Fruit fly (Drosophila melanogaster) whole organism, wandering third instar larva: ENCODE data around the gene MsR2.

Experiments
- Abd-B ChIP-seq: fragments of >200 bp; optimal IDR thresholded peaks from 2 replicates; lab custom pipeline; 2017; ENCODE audit warnings: missing biosample characterization, missing genetic modification characterization
- CG32264 ChIP-seq: fragments of 200-800 bp; sonication (Bioruptor generic); optimal IDR thresholded peaks from 2 replicates; lab custom pipeline; 2016; ENCODE audit warnings: missing biosample characterization, missing genetic modification characterization
- CG9705 ChIP-seq: fragments of 200-800 bp; sonication (Bioruptor generic); optimal IDR thresholded peaks from 2 replicates; lab custom pipeline; 2018; ENCODE audit warnings: missing biosample characterization, mild to moderate bottlenecking, missing genetic modification characterization
- CrebA ChIP-seq: fragments of 200-800 bp; sonication (Bioruptor generic); optimal IDR thresholded peaks from 2 replicates; lab custom pipeline; 2016; ENCODE audit warnings: missing biosample characterization, mild to moderate bottlenecking, missing genetic modification characterization, borderline replicate concordance
- Dfd ChIP-seq: fragments of >200 bp; optimal IDR thresholded peaks from 2 replicates; lab custom pipeline; 2017; ENCODE audit warnings: missing biosample characterization, missing genetic modification characterization
- Dif ChIP-seq: fragments of 200-275, 200-300 bp; sonication (Bioruptor generic); optimal IDR thresholded peaks from 2 replicates; lab custom pipeline; 2018; ENCODE audit warnings: missing biosample characterization, missing genetic modification characterization; ENCODE audit not compliant: partially characterized antibody
- GATAd ChIP-seq: sonication (Bioruptor generic); optimal IDR thresholded peaks from 2 replicates; lab custom pipeline; 2016; ENCODE audit warnings: missing biosample characterization, missing genetic modification characterization
- HLH106 ChIP-seq: fragments of 200-800 bp; optimal IDR thresholded peaks from 3 replicates; lab custom pipeline; 2019; ENCODE audit warnings: missing biosample characterization, mild to moderate bottlenecking, missing genetic modification characterization, moderate library complexity
- Hnf4 ChIP-seq: fragments of 200-800 bp; sonication (Bioruptor generic); optimal IDR thresholded peaks from 2 replicates; lab custom pipeline; 2016; ENCODE audit warnings: missing biosample characterization, mild to moderate bottlenecking, missing genetic modification characterization
- Hr78 ChIP-seq: fragments of >200 bp; optimal IDR thresholded peaks from 2 replicates; lab custom pipeline; 2017; ENCODE audit warnings: missing biosample characterization, missing genetic modification characterization
- Hr83 ChIP-seq: fragments of 200-300 bp; sonication (Bioruptor generic); optimal IDR thresholded peaks from 2 replicates; lab custom pipeline; 2016; ENCODE audit warnings: missing biosample characterization, mild to moderate bottlenecking, missing genetic modification characterization, moderate library complexity; ENCODE audit not compliant: poor library complexity, severe bottlenecking
- Jra ChIP-seq: sonication (Bioruptor generic); optimal IDR thresholded peaks from 2 replicates; lab custom pipeline; 2016; ENCODE audit warnings: missing biosample characterization, missing genetic modification characterization
- Mio ChIP-seq: sonication (Bioruptor generic); optimal IDR thresholded peaks from 2 replicates; lab custom pipeline; 2016; ENCODE audit warnings: missing biosample characterization, missing genetic modification characterization
- Myc ChIP-seq: fragments of >200 bp; optimal IDR thresholded peaks from 2 replicates; lab custom pipeline; 2017
- N ChIP-seq: fragments of >200 bp; optimal IDR thresholded peaks from 2 replicates; lab custom pipeline; 2018; ENCODE audit warnings: missing biosample characterization, missing external identifiers, missing genetic modification characterization
- OdsH ChIP-seq: fragments of 200-800 bp; sonication (Bioruptor generic); optimal IDR thresholded peaks from 2 replicates; lab custom pipeline; 2016; ENCODE audit warnings: missing biosample characterization, mild to moderate bottlenecking, missing genetic modification characterization
- Rel ChIP-seq, 2 experiments: fragments of 200-800 bp; sonication (Bioruptor generic) in 1 of 2; optimal IDR thresholded peaks; 2 replicates in 1 of 2; 3 replicates in 1 of 2; lab custom pipeline; 2016 to 2019; ENCODE audit warnings: mild to moderate bottlenecking in 2 of 2, missing biosample characterization in 2 of 2, missing genetic modification characterization in 2 of 2, moderate library complexity in 1 of 2
- Sp1 ChIP-seq: fragments of 200-800 bp; sonication (Bioruptor generic); optimal IDR thresholded peaks from 3 replicates; lab custom pipeline; 2019; ENCODE audit warnings: missing biosample characterization, mild to moderate bottlenecking, missing genetic modification characterization, moderate library complexity
- Vsx2 ChIP-seq: fragments of 200-300, 225-300 bp; sonication (Bioruptor generic); optimal IDR thresholded peaks from 2 replicates; lab custom pipeline; 2018; ENCODE audit warnings: missing biosample characterization, missing genetic modification characterization; ENCODE audit not compliant: partially characterized antibody
- br ChIP-seq: fragments of 200-800 bp; sonication (Bioruptor generic); optimal IDR thresholded peaks from 2 replicates; lab custom pipeline; 2016; ENCODE audit warnings: missing biosample characterization, missing genetic modification characterization
- brk ChIP-seq: fragments of 200-800 bp; sonication (Bioruptor generic); optimal IDR thresholded peaks from 2 replicates; lab custom pipeline; 2016; ENCODE audit warnings: missing biosample characterization, mild to moderate bottlenecking, missing genetic modification characterization
- dl ChIP-seq, 2 experiments: fragments of 175-275, 200-275 bp in 1 of 2; fragments of 200-275 bp in 1 of 2; sonication (Bioruptor generic); optimal IDR thresholded peaks; lab custom pipeline; 2018; ENCODE audit warnings: mild to moderate bottlenecking in 2 of 2, missing biosample characterization in 2 of 2, missing genetic modification characterization in 2 of 2, moderate library complexity in 2 of 2; ENCODE audit not compliant: partially characterized antibody in 2 of 2, insufficient read depth in 1 of 2
- dmrt93B ChIP-seq: fragments of 200-800 bp; sonication (Bioruptor generic); optimal IDR thresholded peaks from 2 replicates; lab custom pipeline; 2018; ENCODE audit warnings: missing biosample characterization, mild to moderate bottlenecking, missing genetic modification characterization
- dsf ChIP-seq: sonication (Bioruptor generic); optimal IDR thresholded peaks from 2 replicates; lab custom pipeline; 2016; ENCODE audit warnings: missing biosample characterization, missing genetic modification characterization, borderline replicate concordance
- ey ChIP-seq: fragments of 200-800 bp; sonication (Bioruptor generic); optimal IDR thresholded peaks from 2 replicates; lab custom pipeline; 2016; ENCODE audit warnings: missing biosample characterization, missing genetic modification characterization
- foxo ChIP-seq, 2 experiments: fragments of 200-800 bp; sonication (Bioruptor generic); optimal IDR thresholded peaks; 2 replicates in 1 of 2; 3 replicates in 1 of 2; lab custom pipeline; 2016 to 2017; ENCODE audit warnings: missing biosample characterization in 2 of 2, missing genetic modification characterization in 2 of 2
- fru ChIP-seq: fragments of 200-800 bp; sonication (Bioruptor generic); optimal IDR thresholded peaks from 3 replicates; lab custom pipeline; 2016; ENCODE audit warnings: missing biosample characterization, mild to moderate bottlenecking, missing genetic modification characterization
- h ChIP-seq: fragments of 200-800 bp; sonication (Bioruptor generic); optimal IDR thresholded peaks from 3 replicates; lab custom pipeline; 2016; ENCODE audit warnings: missing biosample characterization, mild to moderate bottlenecking, missing genetic modification characterization
- jim ChIP-seq: fragments of 175-275, 200-325 bp; sonication (Bioruptor generic); optimal IDR thresholded peaks from 2 replicates; lab custom pipeline; 2016; ENCODE audit warnings: missing biosample characterization, mild to moderate bottlenecking, missing genetic modification characterization
- lola ChIP-seq: fragments of >200 bp; optimal IDR thresholded peaks from 2 replicates; lab custom pipeline; 2017; ENCODE audit warnings: missing biosample characterization, missing genetic modification characterization
- pan ChIP-seq: fragments of >200 bp; optimal IDR thresholded peaks from 2 replicates; lab custom pipeline; 2017
- psq ChIP-seq: fragments of 200-800 bp; sonication (Bioruptor generic); optimal IDR thresholded peaks from 3 replicates; lab custom pipeline; 2017; ENCODE audit warnings: missing biosample characterization, mild to moderate bottlenecking, missing genetic modification characterization, moderate library complexity
- rgr ChIP-seq: fragments of 200-800 bp; sonication (Bioruptor generic); optimal IDR thresholded peaks from 3 replicates; lab custom pipeline; 2016; ENCODE audit warnings: missing biosample characterization, mild to moderate bottlenecking, missing genetic modification characterization
- sage ChIP-seq: fragments of 200-800 bp; sonication (Bioruptor generic); optimal IDR thresholded peaks from 2 replicates; lab custom pipeline; 2016; ENCODE audit warnings: missing biosample characterization, mild to moderate bottlenecking, missing genetic modification characterization
- sv ChIP-seq: fragments of 200-800 bp; sonication (Bioruptor generic); optimal IDR thresholded peaks from 3 replicates; lab custom pipeline; 2016; ENCODE audit warnings: missing biosample characterization, missing genetic modification characterization
- tai ChIP-seq: sonication (Bioruptor generic); optimal IDR thresholded peaks from 2 replicates; lab custom pipeline; 2016; ENCODE audit warnings: missing biosample characterization, missing genetic modification characterization
- usp ChIP-seq: fragments of >200 bp; optimal IDR thresholded peaks from 2 replicates; lab custom pipeline; 2017; ENCODE audit warnings: missing biosample characterization, missing genetic modification characterization
- woc ChIP-seq: sonication (Bioruptor generic); optimal IDR thresholded peaks from 2 replicates; lab custom pipeline; 2016; ENCODE audit warnings: missing biosample characterization, mild to moderate bottlenecking, missing genetic modification characterization

MsR2 gene

DNA sequence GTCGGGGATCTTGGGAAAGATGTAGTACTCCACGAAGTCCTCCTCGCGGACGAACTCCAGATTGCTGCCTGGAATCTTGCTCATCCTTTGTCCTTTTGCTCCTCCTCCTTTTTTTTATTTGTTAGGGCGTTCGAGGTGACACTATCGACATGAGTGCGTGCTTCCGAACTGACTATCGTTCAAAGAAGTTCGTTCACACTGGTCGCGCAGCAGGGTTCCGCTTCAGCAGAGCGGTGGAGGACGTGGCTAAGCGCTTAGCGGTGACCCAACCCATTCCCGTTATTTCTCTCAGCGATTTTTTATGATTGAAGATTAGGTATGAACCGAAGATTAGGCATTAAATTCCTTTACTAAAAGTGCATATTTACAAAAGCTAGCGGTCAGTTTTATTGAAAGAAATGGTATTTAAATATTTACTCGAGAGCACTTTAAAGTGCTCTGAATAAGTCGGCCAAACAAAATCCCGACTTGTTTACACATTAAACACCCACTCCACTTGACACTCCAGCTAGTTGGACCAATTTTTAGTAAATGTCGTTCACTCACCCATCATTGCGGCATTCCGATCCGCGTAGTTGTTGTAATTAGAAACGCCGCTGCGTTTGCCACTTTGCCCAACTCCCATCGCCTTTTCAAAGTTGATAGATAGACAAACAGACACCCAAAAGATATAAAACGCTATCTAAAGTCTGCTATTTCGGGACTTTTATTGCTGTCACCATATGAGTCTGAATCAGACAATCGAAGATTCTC is 16.8 kb upstream of the MsR2 start, which contains the start of the genes ecd and CG13806:
Gene ecd, minus strand, starts transcription at position 166 of the 753 bp plus-strand sequence.
Gene CG13806, plus strand, starts transcription at position 703 of the 753 bp plus-strand sequence.
- TF ChIP-seq Jra (GFP tag; lab: Kevin White, UChicago) (no peak), CG32264 (GFP tag; lab: Kevin White, UChicago) (no peak), dmrt93B (GFP tag; lab: Kevin White, UChicago) (no peak), foxo (GFP tag; optimal IDR thresholded peaks at IDR 0.05; lab: Kevin White, UChicago) (peak in 1 of 2 experiments; percentile 12), Vsx2 (GFP tag; lab: Kevin White, UChicago) (no peak), jim (no peak), Mio (no peak), Dif (GFP tag; lab: Kevin White, UChicago) (no peak), OdsH (GFP tag; lab: Kevin White, UChicago) (no peak), Hr78 (no peak), pan (lab: Kevin White, UChicago) (no peak), dl (GFP tag; optimal IDR thresholded peaks at IDR 0.05; lab: Kevin White, UChicago; ENCODE audit: insufficient read depth in 1 of 2, partially characterized antibody in 2 of 2) (no peak), GATAd (GFP tag; lab: Kevin White, UChicago) (no peak), lola (no peak), Hr83 (GFP tag; lab: Kevin White, UChicago) (peak; percentile 21), fru (GFP tag; lab: Kevin White, UChicago) (no peak), CrebA (GFP tag; lab: Kevin White, UChicago) (no peak), woc (no peak), sage (GFP tag; lab: Kevin White, UChicago) (no peak), CG9705 (GFP tag; lab: Kevin White, UChicago) (no peak), Dfd (GFP tag; lab: Kevin White, UChicago) (no peak), usp (GFP tag; lab: Kevin White, UChicago) (no peak), Rel (GFP tag; optimal IDR thresholded peaks at IDR 0.05; lab: Kevin White, UChicago) (no peak), Rel (tag; optimal IDR thresholded peaks at IDR 0.05; lab: Kevin White, UChicago) (no peak), psq (GFP tag; lab: Kevin White, UChicago) (no peak), tai (GFP tag; lab: Kevin White, UChicago) (no peak), Sp1 (GFP tag; lab: Kevin White, UChicago) (peak; percentile 0), dsf (GFP tag; lab: Kevin White, UChicago) (no peak), h (peak; percentile 8), Myc (peak; percentile 65), br (GFP tag; lab: Kevin White, UChicago) (no peak), Abd-B (GFP tag; lab: Kevin White, UChicago) (no peak), brk (GFP tag; lab: Kevin White, UChicago) (no peak), N (no peak), sv (no peak), HLH106 (tag; lab: Kevin White, UChicago) (no peak), Hnf4 (GFP tag; lab: Kevin White, UChicago) (no peak), rgr (GFP tag; lab: Kevin White, UChicago) (peak; percentile 24), ey (GFP tag; lab: Kevin White, UChicago) (no peak)

dm6 chr3L:2267558-2267957 is 15.1 kb upstream of the MsR2 start, which contains the start of gene obst-I:
TSS of gene obst-I (plus strand) at chr3L:2267858.
- TF ChIP-seq tai (GFP tag; lab: Kevin White, UChicago), result no peak
- TF ChIP-seq sage (GFP tag; lab: Kevin White, UChicago), result no peak
- no peak for TF ChIP-seq GATAd (GFP tag; lab: Kevin White, UChicago)
- no peak for TF ChIP-seq fru (GFP tag; lab: Kevin White, UChicago)
- TF ChIP-seq, all 38 proteins: peak for 0
